Fruit fly (Drosophila melanogaster) whole organism, embryonic: Measurements from ENCODE around the gene CG42272.
A peak's percentile ranks its signal among the peaks of the same experiment; 100 is the strongest.

ENCODE experiments used
- Adf1 ChIP-seq: fragments of 200-800 bp; sonication (Bioruptor generic); IDR thresholded peaks from 2 replicates; pipeline ENCODE4 v1.3.6; 2022; ENCODE audit warnings: missing biosample characterization, missing genetic modification characterization
- Bgb ChIP-seq: fragments of 200-800 bp; sonication (Bioruptor generic); IDR thresholded peaks from 2 replicates; pipeline ENCODE4 v1.3.6; 2022; ENCODE audit warnings: missing biosample characterization, missing genetic modification characterization; ENCODE audit not compliant: partially characterized antibody
- CG12769 ChIP-seq: fragments of 200-800 bp; sonication (Bioruptor generic); optimal IDR thresholded peaks from 2 replicates; lab custom pipeline; 2019; ENCODE audit warnings: missing biosample characterization, mild to moderate bottlenecking, missing genetic modification characterization, moderate library complexity
- CG13624 ChIP-seq: fragments of 200-800 bp; sonication (Bioruptor generic); optimal IDR thresholded peaks from 2 replicates; lab custom pipeline; 2016; ENCODE audit warnings: missing biosample characterization, missing genetic modification characterization
- CG17829 ChIP-seq: fragments of 200-800 bp; optimal IDR thresholded peaks from 2 replicates; lab custom pipeline; 2019; ENCODE audit warnings: missing biosample characterization, mild to moderate bottlenecking, missing genetic modification characterization, moderate library complexity
- CG2199 ChIP-seq: fragments of 200-800 bp; sonication (Bioruptor generic); IDR thresholded peaks from 3 replicates; pipeline ENCODE4 v1.3.6; 2022; ENCODE audit warnings: missing biosample characterization, missing genetic modification characterization
- CG2678 ChIP-seq: fragments of 200-800 bp; sonication (Bioruptor generic); optimal IDR thresholded peaks from 3 replicates; lab custom pipeline; 2019; ENCODE audit warnings: missing biosample characterization, mild to moderate bottlenecking, missing genetic modification characterization, moderate library complexity
- CG2712 ChIP-seq: fragments of 200-800 bp; optimal IDR thresholded peaks from 3 replicates; lab custom pipeline; 2019; ENCODE audit warnings: missing biosample characterization, mild to moderate bottlenecking, missing genetic modification characterization, moderate library complexity
- CG34224 ChIP-seq: fragments of 200-800 bp; sonication (Bioruptor generic); IDR thresholded peaks from 3 replicates; pipeline ENCODE4 v1.3.6; 2022; ENCODE audit warnings: missing biosample characterization, missing genetic modification characterization; ENCODE audit not compliant: partially characterized antibody
- CG42726 ChIP-seq: fragments of 200-800 bp; sonication (Bioruptor generic); IDR thresholded peaks from 2 replicates; pipeline ENCODE4 v1.3.6; 2022; ENCODE audit warnings: missing biosample characterization, missing genetic modification characterization; ENCODE audit not compliant: partially characterized antibody
- CG4360 ChIP-seq: fragments of 200-800 bp; sonication (Bioruptor generic); IDR thresholded peaks from 2 replicates; pipeline ENCODE4 v1.3.6; 2022; ENCODE audit warnings: missing biosample characterization, missing genetic modification characterization
- CG6791 ChIP-seq: fragments of 200-800 bp; sonication (Bioruptor generic); IDR thresholded peaks from 3 replicates; pipeline ENCODE4 v1.3.6; 2022; ENCODE audit warnings: missing biosample characterization, missing genetic modification characterization; ENCODE audit not compliant: partially characterized antibody
- CG7745 ChIP-seq: fragments of 200-800 bp; sonication (Bioruptor generic); optimal IDR thresholded peaks from 2 replicates; lab custom pipeline; 2018; ENCODE audit warnings: missing biosample characterization, mild to moderate bottlenecking, missing genetic modification characterization, moderate library complexity
- CG7963 ChIP-seq: fragments of 200-800 bp; sonication (Bioruptor generic); IDR thresholded peaks from 3 replicates; pipeline ENCODE4 v1.3.6; 2022; ENCODE audit warnings: missing biosample characterization, missing genetic modification characterization; ENCODE audit not compliant: partially characterized antibody
- CG7987 ChIP-seq: fragments of 200-800 bp; sonication (Bioruptor generic); optimal IDR thresholded peaks from 2 replicates; lab custom pipeline; 2018; ENCODE audit warnings: missing biosample characterization, mild to moderate bottlenecking, missing genetic modification characterization, moderate library complexity
- CG8359 ChIP-seq: fragments of 200-800 bp; sonication (Bioruptor generic); optimal IDR thresholded peaks from 2 replicates; lab custom pipeline; 2017; ENCODE audit warnings: missing biosample characterization, mild to moderate bottlenecking, missing genetic modification characterization, borderline replicate concordance
- CG8924 ChIP-seq: fragments of 200-800 bp; optimal IDR thresholded peaks from 3 replicates; lab custom pipeline; 2019; ENCODE audit warnings: missing biosample characterization, mild to moderate bottlenecking, missing genetic modification characterization, moderate library complexity
- D19A ChIP-seq: fragments of 200-800 bp; optimal IDR thresholded peaks from 3 replicates; lab custom pipeline; 2019; ENCODE audit warnings: missing biosample characterization, mild to moderate bottlenecking, missing genetic modification characterization, moderate library complexity
- Dll ChIP-seq: fragments of 200-800 bp; sonication (Bioruptor generic); IDR thresholded peaks from 4 replicates; pipeline ENCODE4 v1.3.6; 2022; ENCODE audit warnings: missing biosample characterization, missing genetic modification characterization; ENCODE audit not compliant: partially characterized antibody
- HLH4C ChIP-seq: fragments of 200-800 bp; sonication (Bioruptor generic); IDR thresholded peaks from 3 replicates; pipeline ENCODE4 v1.3.6; 2022; ENCODE audit warnings: missing biosample characterization, missing genetic modification characterization; ENCODE audit not compliant: partially characterized antibody
- NFAT ChIP-seq: fragments of 200-800 bp; sonication (Bioruptor generic); IDR thresholded peaks from 2 replicates; pipeline ENCODE4 v1.3.6; 2022; ENCODE audit warnings: missing biosample characterization, missing genetic modification characterization
- Nf-YB ChIP-seq: fragments of 200-800 bp; sonication (Bioruptor generic); optimal IDR thresholded peaks from 3 replicates; lab custom pipeline; 2019; ENCODE audit warnings: missing biosample characterization, mild to moderate bottlenecking, missing genetic modification characterization, moderate library complexity
- Nf-YC ChIP-seq: fragments of 200-800 bp; optimal IDR thresholded peaks from 3 replicates; lab custom pipeline; 2019; ENCODE audit warnings: missing biosample characterization, mild to moderate bottlenecking, missing genetic modification characterization, moderate library complexity
- Opbp ChIP-seq: fragments of 200-800 bp; sonication (Bioruptor generic); IDR thresholded peaks from 3 replicates; pipeline ENCODE4 v1.3.6; 2022; ENCODE audit warnings: missing biosample characterization, missing genetic modification characterization; ENCODE audit not compliant: partially characterized antibody
- Scr ChIP-seq: fragments of 200-800 bp; sonication (Bioruptor generic); IDR thresholded peaks from 2 replicates; pipeline ENCODE4 v1.3.6; 2022; ENCODE audit warnings: missing biosample characterization, missing genetic modification characterization; ENCODE audit not compliant: partially characterized antibody
- Side ChIP-seq: fragments of 200-800 bp; sonication (Bioruptor generic); optimal IDR thresholded peaks from 2 replicates; lab custom pipeline; 2016; ENCODE audit warnings: missing biosample characterization, missing genetic modification characterization
- Sox100B ChIP-seq: fragments of 200-800 bp; sonication (Bioruptor generic); optimal IDR thresholded peaks from 3 replicates; lab custom pipeline; 2018; ENCODE audit warnings: missing biosample characterization, mild to moderate bottlenecking, missing genetic modification characterization
- amos ChIP-seq: fragments of 200-800 bp; sonication (Bioruptor generic); IDR thresholded peaks from 2 replicates; pipeline ENCODE4 v1.3.6; 2022; ENCODE audit warnings: missing biosample characterization, missing genetic modification characterization; ENCODE audit not compliant: partially characterized antibody
- ash1 ChIP-seq: fragments of 200-800 bp; sonication (Bioruptor generic); optimal IDR thresholded peaks from 2 replicates; lab custom pipeline; 2018; ENCODE audit warnings: missing biosample characterization, mild to moderate bottlenecking, missing genetic modification characterization
- ato ChIP-seq: fragments of 200-800 bp; sonication (Bioruptor generic); IDR thresholded peaks from 2 replicates; pipeline ENCODE4 v1.3.6; 2022; ENCODE audit warnings: missing biosample characterization, missing genetic modification characterization; ENCODE audit not compliant: partially characterized antibody
- bbx ChIP-seq: fragments of 200-800 bp; sonication (Bioruptor generic); IDR thresholded peaks from 2 replicates; pipeline ENCODE4 v1.3.6; 2022; ENCODE audit warnings: missing biosample characterization, missing genetic modification characterization; ENCODE audit not compliant: partially characterized antibody
- cg ChIP-seq: fragments of 200-800 bp; sonication (Bioruptor generic); optimal IDR thresholded peaks from 3 replicates; lab custom pipeline; 2019; ENCODE audit warnings: missing biosample characterization, mild to moderate bottlenecking, missing genetic modification characterization, moderate library complexity
- chinmo ChIP-seq: fragments of 200-800 bp; sonication (Bioruptor generic); IDR thresholded peaks from 4 replicates; pipeline ENCODE4 v1.3.6; 2022; ENCODE audit warnings: missing biosample characterization, missing genetic modification characterization; ENCODE audit not compliant: partially characterized antibody
- dm ChIP-seq: fragments of 200-800 bp; sonication (Bioruptor generic); optimal IDR thresholded peaks from 3 replicates; lab custom pipeline; 2016; ENCODE audit warnings: missing biosample characterization, missing genetic modification characterization
- gsb-n ChIP-seq: fragments of 200-800 bp; sonication (Bioruptor generic); optimal IDR thresholded peaks from 3 replicates; lab custom pipeline; 2018; ENCODE audit warnings: missing biosample characterization, mild to moderate bottlenecking, missing genetic modification characterization
- her ChIP-seq: fragments of 200-800 bp; sonication (Bioruptor generic); optimal IDR thresholded peaks from 2 replicates; lab custom pipeline; 2016; ENCODE audit warnings: missing biosample characterization, missing genetic modification characterization
- kni ChIP-seq: fragments of 200-800 bp; sonication (Bioruptor generic); optimal IDR thresholded peaks from 3 replicates; lab custom pipeline; 2017; ENCODE audit warnings: mild to moderate bottlenecking, missing biosample characterization, missing genetic modification reagents, missing genetic modification characterization
- lab ChIP-seq: fragments of 200-800 bp; sonication (Bioruptor generic); optimal IDR thresholded peaks from 3 replicates; lab custom pipeline; 2017; ENCODE audit warnings: missing biosample characterization, missing genetic modification characterization, mild to moderate bottlenecking, moderate library complexity, missing genetic modification reagents
- lmd ChIP-seq: fragments of 200-800 bp; sonication (Bioruptor generic); IDR thresholded peaks from 2 replicates; pipeline ENCODE4 v1.3.6; 2022; ENCODE audit warnings: missing biosample characterization, missing genetic modification characterization
- nerfin-1 ChIP-seq: fragments of 200-800 bp; sonication (Bioruptor generic); optimal IDR thresholded peaks from 3 replicates; lab custom pipeline; 2019; ENCODE audit warnings: missing biosample characterization, mild to moderate bottlenecking, missing genetic modification characterization, moderate library complexity
- pzg ChIP-seq: fragments of 200-800 bp; sonication (Bioruptor generic); optimal IDR thresholded peaks from 3 replicates; lab custom pipeline; 2018; ENCODE audit warnings: missing biosample characterization, mild to moderate bottlenecking, missing genetic modification characterization, moderate library complexity
- sd ChIP-seq: fragments of 200-800 bp; sonication (Bioruptor generic); optimal IDR thresholded peaks from 3 replicates; lab custom pipeline; 2018; ENCODE audit warnings: missing biosample characterization, mild to moderate bottlenecking, missing genetic modification characterization, moderate library complexity
- sna ChIP-seq: fragments of 200-800 bp; sonication (Bioruptor generic); IDR thresholded peaks from 2 replicates; pipeline ENCODE4 v1.3.6; 2022; ENCODE audit warnings: missing biosample characterization, missing genetic modification characterization; ENCODE audit not compliant: partially characterized antibody
- sob ChIP-seq: fragments of 200-800 bp; sonication (Bioruptor generic); IDR thresholded peaks from 2 replicates; pipeline ENCODE4 v1.3.6; 2022; ENCODE audit warnings: missing biosample characterization, missing genetic modification characterization
- tna ChIP-seq: fragments of 200-800 bp; sonication (Bioruptor generic); IDR thresholded peaks from 2 replicates; pipeline ENCODE4 v1.3.6; 2022; ENCODE audit warnings: missing biosample characterization, missing genetic modification characterization; ENCODE audit not compliant: partially characterized antibody
- zen2 ChIP-seq: fragments of 200-800 bp; sonication (Bioruptor generic); IDR thresholded peaks from 3 replicates; pipeline ENCODE4 v1.3.6; 2022; ENCODE audit warnings: missing biosample characterization, missing genetic modification characterization; ENCODE audit not compliant: partially characterized antibody

The CG42272 gene

DNA sequence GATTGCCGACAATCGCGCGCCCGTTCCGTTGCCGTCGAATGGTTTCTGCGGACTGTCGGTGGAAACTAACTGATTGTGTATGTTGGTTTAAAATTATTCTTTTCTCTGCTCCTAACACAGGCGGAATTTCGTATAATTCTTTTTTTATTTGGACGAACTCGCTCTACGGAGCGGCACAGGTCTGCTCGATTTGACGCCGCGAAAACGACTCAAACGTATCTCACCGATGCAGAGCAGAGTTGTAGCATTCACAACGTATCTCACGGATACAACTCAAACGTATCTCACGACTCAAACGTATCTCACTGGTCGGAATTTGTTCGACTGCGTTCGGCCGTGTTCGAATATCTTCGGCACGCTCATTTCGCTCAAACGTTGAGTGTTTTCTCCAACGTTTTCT lies 42.6 kb downstream of the CG42272 start, which contains the start of gene vn (continued):
- TF ChIP-seq ato (GFP tag; lab: Robert Waterston, UW) = peak; percentile 40; the same call in 1 of the 2 replicates
- peak; percentile 89 for TF ChIP-seq CG2199 (GFP tag; lab: Robert Waterston, UW)
- TF ChIP-seq CG13624 (GFP tag; lab: Kevin White, UChicago) = peak; percentile 17
- no peak for TF ChIP-seq CG8359
- 0 out of 2 replicates have a peak, but pooled peaks have one; percentile 25 for TF ChIP-seq CG4360 (GFP tag; lab: Robert Waterston, UW)
- peak; percentile 25; the same call in 1 of the 2 replicates for TF ChIP-seq sob
- peak; percentile 55 for TF ChIP-seq CG12769
- peak; percentile 55; the same call in 1 of the 2 replicates for TF ChIP-seq tna (GFP tag; lab: Robert Waterston, UW)
- TF ChIP-seq amos (GFP tag; lab: Robert Waterston, UW) = peak; percentile 50; the same call in 1 of the 2 replicates
- peak; percentile 6 for TF ChIP-seq Side (GFP tag; lab: Kevin White, UChicago)
- TF ChIP-seq her (GFP tag; lab: Kevin White, UChicago) = peak; percentile 10
- peak; percentile 88; the same call in 3 of the 4 replicates for TF ChIP-seq chinmo (GFP tag; lab: Robert Waterston, UW)
- TF ChIP-seq CG7745 (tag; lab: Kevin White, UChicago) = peak; percentile 38
- peak; percentile 26 for TF ChIP-seq CG17829 (tag; lab: Kevin White, UChicago)
- peak; percentile 43 for TF ChIP-seq D19A (tag; lab: Kevin White, UChicago)
- TF ChIP-seq CG2678 = no peak
- TF ChIP-seq CG7963 (GFP tag; lab: Robert Waterston, UW) = 0 out of 3 replicates have a peak, but pooled peaks have one; percentile 17
- TF ChIP-seq Adf1 (GFP tag; lab: Robert Waterston, UW) = peak; percentile 51; the same call in 1 of the 2 replicates
- 0 out of 2 replicates have a peak, but pooled peaks have one; percentile 51 for TF ChIP-seq sna
- TF ChIP-seq Bgb (GFP tag; lab: Robert Waterston, UW) = peak; percentile 76
- TF ChIP-seq bbx (GFP tag; lab: Robert Waterston, UW) = peak; percentile 76
- no peak for TF ChIP-seq dm (GFP tag; lab: Kevin White, UChicago)
- peak; percentile 16 for TF ChIP-seq lab
- TF ChIP-seq cg (GFP tag; lab: Kevin White, UChicago) = peak; percentile 15
- TF ChIP-seq CG42726 (GFP tag; lab: Robert Waterston, UW) = peak; percentile 56; the same call in 1 of the 2 replicates
- peak; percentile 90 for TF ChIP-seq Nf-YB (GFP tag; lab: Kevin White, UChicago)
- peak; percentile 38; the same call in 1 of the 4 replicates for TF ChIP-seq Dll (GFP tag; lab: Robert Waterston, UW)
- no peak for TF ChIP-seq Sox100B (GFP tag; lab: Kevin White, UChicago)
- no peak for TF ChIP-seq gsb-n
- TF ChIP-seq CG6791 (GFP tag; lab: Robert Waterston, UW) = peak; percentile 69; the same call in 2 of the 3 replicates
- peak; percentile 61 for TF ChIP-seq CG34224 (GFP tag; lab: Robert Waterston, UW)
- peak; percentile 41 for TF ChIP-seq kni
- peak; percentile 14 for TF ChIP-seq CG2712 (tag; lab: Kevin White, UChicago)
- peak; percentile 57; the same call in 2 of the 3 replicates for TF ChIP-seq zen2
- TF ChIP-seq Scr (GFP tag; lab: Robert Waterston, UW) = peak; percentile 50; the same call in 1 of the 2 replicates
- peak; percentile 79 for TF ChIP-seq sd (tag; lab: Kevin White, UChicago)
- TF ChIP-seq nerfin-1 (tag; lab: Kevin White, UChicago) = peak; percentile 18
- peak; percentile 6 for TF ChIP-seq CG7987
- peak; percentile 76; the same call in 2 of the 3 replicates for TF ChIP-seq Opbp
- peak; percentile 80 for TF ChIP-seq Nf-YC (tag; lab: Kevin White, UChicago)
- TF ChIP-seq NFAT (GFP tag; lab: Robert Waterston, UW) = 0 out of 2 replicates have a peak, but pooled peaks have one; percentile 12
- TF ChIP-seq ash1 (GFP tag; lab: Kevin White, UChicago) = no peak
- peak; percentile 30 for TF ChIP-seq CG8924 (tag; lab: Kevin White, UChicago)
- TF ChIP-seq lmd (GFP tag; lab: Robert Waterston, UW) = no peak
- no peak for TF ChIP-seq pzg
- peak; percentile 52; the same call in 1 of the 3 replicates for TF ChIP-seq HLH4C (GFP tag; lab: Robert Waterston, UW)
